Worm (Caenorhabditis elegans): ENCODE data around the gene lgc-33.

lgc-33 gene

DNA sequence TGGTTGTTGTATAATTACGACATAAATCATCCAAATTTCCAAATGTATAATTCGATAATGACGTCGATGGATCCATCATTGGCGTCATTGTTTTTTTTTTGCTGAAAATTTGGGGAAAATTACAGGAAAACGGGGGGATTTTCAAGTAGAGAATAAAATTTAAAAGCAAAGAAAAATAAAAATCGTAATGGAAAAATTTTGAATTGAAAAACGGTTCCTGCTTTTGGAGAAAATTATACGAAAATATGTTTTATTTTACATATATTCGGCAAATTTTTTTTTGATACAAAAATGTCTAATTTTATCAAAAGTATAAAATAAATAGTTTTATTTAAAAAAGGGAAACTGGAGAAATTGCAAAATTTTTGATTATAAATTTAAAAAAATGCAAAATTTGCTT, 20.4 kb upstream of the lgc-33 start, which contains the start of gene zipt-15:
Gene zipt-15, minus strand, starts transcription at position 101 of the 400 bp plus-strand sequence.
- no peak for TF ChIP-seq nhr-43 (tag; optimal IDR thresholded peaks at IDR 0.05; ENCODE audit: poor library complexity, severe bottlenecking)
- no peak for TF ChIP-seq nhr-23 (tag; optimal IDR thresholded peaks at IDR 0.05)
- TF ChIP-seq nhr-25 (tag; optimal IDR thresholded peaks at IDR 0.05), result no peak
- no peak for TF ChIP-seq egl-27 (tag; optimal IDR thresholded peaks at IDR 0.05)
- TF ChIP-seq nhr-237 (tag; optimal IDR thresholded peaks at IDR 0.05), result no peak
- TF ChIP-seq fos-1 (tag; optimal IDR thresholded peaks at IDR 0.05), result no peak
- no peak for TF ChIP-seq eor-1 (tag; optimal IDR thresholded peaks at IDR 0.05)
- no peak for TF ChIP-seq unc-39 (tag; optimal IDR thresholded peaks at IDR 0.05)
- TF ChIP-seq ZK546.5 (tag; optimal IDR thresholded peaks at IDR 0.05), result no peak
- TF ChIP-seq fkh-10 (GFP tag; optimal IDR thresholded peaks at IDR 0.05), result no peak
- no peak for TF ChIP-seq ztf-4 (tag; optimal IDR thresholded peaks at IDR 0.05)
- no peak for TF ChIP-seq lsy-12 (tag; optimal IDR thresholded peaks at IDR 0.05)
- no peak for TF ChIP-seq nhr-77 (tag; optimal IDR thresholded peaks at IDR 0.05)
- no peak for TF ChIP-seq elt-3 (tag; optimal IDR thresholded peaks at IDR 0.05)
- TF ChIP-seq pha-4 (tag; optimal IDR thresholded peaks at IDR 0.05), result no peak
- no peak for TF ChIP-seq ama-1 (optimal IDR thresholded peaks at IDR 0.05)
- no peak for TF ChIP-seq lin-39 (tag; optimal IDR thresholded peaks at IDR 0.05)
- TF ChIP-seq ztf-11 (tag; optimal IDR thresholded peaks at IDR 0.05), result no peak
- no peak for TF ChIP-seq elt-1 (tag; optimal IDR thresholded peaks at IDR 0.05)
- TF ChIP-seq elt-2 (tag; optimal IDR thresholded peaks at IDR 0.05), result no peak

DNA sequence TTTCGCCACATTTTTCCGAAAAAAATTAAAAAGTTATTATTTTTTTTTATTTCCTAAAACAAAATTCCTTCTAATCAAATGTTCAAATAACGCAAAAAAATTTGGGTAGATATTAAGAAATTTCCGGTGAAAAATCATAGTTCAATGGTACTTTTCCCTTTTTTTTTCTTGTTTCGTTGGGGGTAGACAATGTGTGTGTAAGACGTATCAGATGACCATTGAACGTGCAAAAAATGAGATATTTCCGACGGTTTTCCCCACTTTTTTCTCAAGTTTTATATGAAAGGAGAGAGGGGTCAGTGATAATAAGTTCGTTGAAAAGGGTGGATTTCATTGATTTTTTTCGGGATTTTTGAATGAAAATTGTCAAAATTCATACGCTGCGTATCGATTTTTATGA, 19.2 kb upstream of the lgc-33 start:
- no peak for TF ChIP-seq fkh-2 (tag; optimal IDR thresholded peaks at IDR 0.05)
- no peak for TF ChIP-seq mdl-1 (tag; optimal IDR thresholded peaks at IDR 0.05)
- TF ChIP-seq skn-1 (tag; optimal IDR thresholded peaks at IDR 0.05), result no peak
- no peak for TF ChIP-seq fos-1 (tag; optimal IDR thresholded peaks at IDR 0.05)
- TF ChIP-seq nhr-28 (tag; optimal IDR thresholded peaks at IDR 0.05), result no peak
- no peak for TF ChIP-seq fkh-10 (GFP tag; optimal IDR thresholded peaks at IDR 0.05)
- no peak for TF ChIP-seq ztf-11 (tag; optimal IDR thresholded peaks at IDR 0.05)
- TF ChIP-seq ZK546.5 (tag; optimal IDR thresholded peaks at IDR 0.05), result no peak
- TF ChIP-seq ztf-4 (tag; optimal IDR thresholded peaks at IDR 0.05), result no peak
- no peak for TF ChIP-seq aly-2 (tag; optimal IDR thresholded peaks at IDR 0.05)
- no peak for TF ChIP-seq ceh-82 (tag; optimal IDR thresholded peaks at IDR 0.05)
- TF ChIP-seq jun-1 (tag; optimal IDR thresholded peaks at IDR 0.05), result no peak
- no peak for TF ChIP-seq mml-1 (tag; optimal IDR thresholded peaks at IDR 0.05)
- TF ChIP-seq daf-12 (tag; optimal IDR thresholded peaks at IDR 0.05), result no peak
- TF ChIP-seq R02D3.7 (tag; optimal IDR thresholded peaks at IDR 0.05), result no peak

DNA sequence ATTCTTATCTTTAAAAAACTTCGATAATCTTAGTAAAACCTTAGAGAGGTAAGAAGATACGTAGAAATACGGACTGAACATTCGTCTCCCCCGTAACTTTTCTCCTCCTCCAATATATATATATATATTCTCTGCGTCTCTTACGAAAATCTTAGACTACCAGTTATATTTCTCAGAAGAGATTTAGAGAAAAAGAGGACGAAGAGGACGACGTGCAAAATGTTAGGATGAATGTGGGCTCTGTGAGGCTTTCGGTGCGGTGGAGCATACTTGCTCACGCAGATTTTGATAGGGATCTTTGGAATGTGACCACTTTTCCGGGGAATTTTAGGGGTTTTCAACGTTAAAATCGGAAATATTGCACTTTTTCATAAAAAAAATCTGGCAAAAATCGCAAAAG, 16.9 kb upstream of the lgc-33 start:
- TF ChIP-seq elt-2 (tag; optimal IDR thresholded peaks at IDR 0.05), result no peak
- TF ChIP-seq snpc-4 (tag; optimal IDR thresholded peaks at IDR 0.05), result peak; percentile 63
- peak; percentile 95 for TF ChIP-seq lin-15B (tag; optimal IDR thresholded peaks at IDR 0.05)
- peak; percentile 51 for TF ChIP-seq ceh-28 (tag; optimal IDR thresholded peaks at IDR 0.05)
- TF ChIP-seq ceh-16 (tag; optimal IDR thresholded peaks at IDR 0.05), result no peak
- no peak for TF ChIP-seq nhr-25 (tag; optimal IDR thresholded peaks at IDR 0.05)
- no peak for TF ChIP-seq ZK546.5 (tag; optimal IDR thresholded peaks at IDR 0.05)
- no peak for TF ChIP-seq mml-1 (tag; optimal IDR thresholded peaks at IDR 0.05)
- no peak for TF ChIP-seq pqm-1 (tag; optimal IDR thresholded peaks at IDR 0.05)
- no peak for TF ChIP-seq nhr-28 (tag; optimal IDR thresholded peaks at IDR 0.05)
- TF ChIP-seq nhr-43 (tag; optimal IDR thresholded peaks at IDR 0.05; ENCODE audit: poor library complexity, severe bottlenecking), result no peak
- TF ChIP-seq elt-1 (tag; optimal IDR thresholded peaks at IDR 0.05), result peak; percentile 68
- no peak for TF ChIP-seq aly-2 (tag; optimal IDR thresholded peaks at IDR 0.05)
- peak; percentile 66 for TF ChIP-seq lin-39 (tag; optimal IDR thresholded peaks at IDR 0.05)
- no peak for TF ChIP-seq nhr-11 (tag; optimal IDR thresholded peaks at IDR 0.05)
- no peak for TF ChIP-seq ztf-11 (tag; optimal IDR thresholded peaks at IDR 0.05)
- TF ChIP-seq eor-1 (tag; optimal IDR thresholded peaks at IDR 0.05), result peak in 1 of 2 experiments; percentile 54
- TF ChIP-seq mdl-1 (tag; optimal IDR thresholded peaks at IDR 0.05), result no peak
- peak; percentile 85 for TF ChIP-seq hmg-11 (tag; optimal IDR thresholded peaks at IDR 0.05)
- TF ChIP-seq ceh-82 (tag; optimal IDR thresholded peaks at IDR 0.05), result no peak
- TF ChIP-seq ceh-9 (tag; optimal IDR thresholded peaks at IDR 0.05), result no peak
- TF ChIP-seq elt-3 (tag; optimal IDR thresholded peaks at IDR 0.05), result no peak
- TF ChIP-seq skn-1 (tag; optimal IDR thresholded peaks at IDR 0.05), result no peak
- no peak for TF ChIP-seq ama-1 (optimal IDR thresholded peaks at IDR 0.05)
- TF ChIP-seq unc-62 (GFP tag; optimal IDR thresholded peaks at IDR 0.05), result no peak
- no peak for TF ChIP-seq fos-1 (tag; optimal IDR thresholded peaks at IDR 0.05)
- no peak for TF ChIP-seq lsy-12 (tag; optimal IDR thresholded peaks at IDR 0.05)
- TF ChIP-seq jun-1 (tag; optimal IDR thresholded peaks at IDR 0.05), result no peak
- no peak for TF ChIP-seq daf-12 (tag; optimal IDR thresholded peaks at IDR 0.05)
- peak; percentile 49 for TF ChIP-seq nhr-23 (tag; optimal IDR thresholded peaks at IDR 0.05)
- TF ChIP-seq zag-1 (tag; optimal IDR thresholded peaks at IDR 0.05), result no peak
- no peak for TF ChIP-seq sea-2 (GFP tag; optimal IDR thresholded peaks at IDR 0.05)
- peak; percentile 81 for TF ChIP-seq pha-4 (tag; optimal IDR thresholded peaks at IDR 0.05)
- TF ChIP-seq unc-39 (tag; optimal IDR thresholded peaks at IDR 0.05), result no peak
- no peak for TF ChIP-seq nhr-237 (tag; optimal IDR thresholded peaks at IDR 0.05)
- TF ChIP-seq nfya-1 (tag; optimal IDR thresholded peaks at IDR 0.05; ENCODE audit: insufficient read depth), result peak; percentile 88
- TF ChIP-seq nhr-77 (tag; optimal IDR thresholded peaks at IDR 0.05), result no peak
- no peak for TF ChIP-seq nhr-12 (tag; optimal IDR thresholded peaks at IDR 0.05)
- TF ChIP-seq nhr-76 (tag; optimal IDR thresholded peaks at IDR 0.05), result no peak
- TF ChIP-seq ztf-4 (tag; optimal IDR thresholded peaks at IDR 0.05), result no peak
- TF ChIP-seq egl-27 (tag; optimal IDR thresholded peaks at IDR 0.05), result no peak
- no peak for TF ChIP-seq nhr-67 (tag; optimal IDR thresholded peaks at IDR 0.05)
- TF ChIP-seq tbx-2 (tag; optimal IDR thresholded peaks at IDR 0.05), result no peak
- TF ChIP-seq R02D3.7 (tag; optimal IDR thresholded peaks at IDR 0.05), result peak; percentile 28

All from whole organism, L3 larva.